Fruit fly (Drosophila melanogaster) whole organism: ENCODE results near the gene Myo28B1.

Source experiments
- CG8478 ChIP-seq: fragments of >200 bp; optimal IDR thresholded peaks from 2 replicates; lab custom pipeline; 2018; ENCODE audit warnings: inconsistent platforms
- EcR ChIP-seq, 2 experiments: fragments of >200 bp; optimal IDR thresholded peaks; 2 replicates each; lab custom pipeline; 2017; ENCODE audit warnings: missing biosample characterization in 2 of 2, missing genetic modification characterization in 2 of 2, missing genetic modification reagents in 2 of 2
- pan ChIP-seq: fragments of >200 bp; optimal IDR thresholded peaks from 2 replicates; lab custom pipeline; 2017
- psq ChIP-seq: fragments of >200 bp; optimal IDR thresholded peaks from 2 replicates; lab custom pipeline; 2017
- usp ChIP-seq: fragments of >200 bp; optimal IDR thresholded peaks from 2 replicates; lab custom pipeline; 2017; ENCODE audit warnings: missing biosample characterization, missing genetic modification characterization, mixed read lengths

dm6 chr2L:7685290-7685689 is 19.4 kb downstream of the Myo28B1 start:
- TF ChIP-seq usp (GFP tag; lab: Kevin White, UChicago) (no peak), pan (no peak), psq (lab: Kevin White, UChicago) (no peak), EcR (GFP tag; optimal IDR thresholded peaks at IDR 0.05; lab: Kevin White, UChicago) (no peak), CG8478 (lab: Kevin White, UChicago) (no peak)
